Worm (Caenorhabditis elegans) whole organism, L1 larva: ENCODE measurements around the gene C10E2.1.

Experiments
- C16A3.4 ChIP-seq: fragments of 150-350 bp; optimal IDR thresholded peaks from 2 replicates; lab custom pipeline; 2014; ENCODE audit warnings: missing biosample characterization, missing genetic modification characterization
- F16B12.6 ChIP-seq: fragments of 150-350 bp; optimal IDR thresholded peaks from 2 replicates; lab custom pipeline; 2014; ENCODE audit warnings: missing biosample characterization, missing genetic modification characterization
- Y116A8C.19 ChIP-seq: sonication (generic microtip); optimal IDR thresholded peaks from 2 replicates; lab custom pipeline; 2016; ENCODE audit warnings: missing compliant biosample characterization, missing genetic modification characterization, borderline replicate concordance
- aly-2 ChIP-seq: fragments of 150-350 bp; optimal IDR thresholded peaks from 2 replicates; lab custom pipeline; 2014; ENCODE audit warnings: missing biosample characterization, missing genetic modification characterization
- blmp-1 ChIP-seq: fragments of 150-350 bp; optimal IDR thresholded peaks from 2 replicates; lab custom pipeline; 2014; ENCODE audit warnings: missing biosample characterization, missing genetic modification characterization
- ces-1 ChIP-seq: fragments of 150-350 bp; optimal IDR thresholded peaks from 2 replicates; lab custom pipeline; 2014; ENCODE audit warnings: missing biosample characterization, missing genetic modification reagents, missing genetic modification characterization
- efl-1 ChIP-seq, 4 experiments: fragments of 150-350 bp; optimal IDR thresholded peaks in 3 of 4; peaks in 1 of 4; 1 replicate in 1 of 4; 2 replicates in 3 of 4; lab custom pipeline; 2014; ENCODE audit warnings: missing biosample characterization in 2 of 4, missing genetic modification characterization in 2 of 4, missing genetic modification reagents in 2 of 4
- egl-13 ChIP-seq: sonication (generic microtip); optimal IDR thresholded peaks from 2 replicates; lab custom pipeline; 2016; ENCODE audit warnings: missing genotype, missing genetic modification reagents, missing genetic modification characterization, missing compliant biosample characterization
- egl-27 ChIP-seq, 2 experiments: fragments of 150-350 bp in 1 of 2; sonication (generic microtip); optimal IDR thresholded peaks; 3 replicates each; lab custom pipeline; 2017 to 2018; ENCODE audit warnings: missing biosample characterization in 2 of 2, missing genetic modification characterization in 2 of 2, missing genetic modification reagents in 2 of 2
- elt-2 ChIP-seq: sonication (generic microtip); optimal IDR thresholded peaks from 2 replicates; lab custom pipeline; 2016; ENCODE audit warnings: missing genetic modification characterization, mild to moderate bottlenecking, inconsistent platforms, missing compliant biosample characterization, missing genetic modification reagents
- ets-5 ChIP-seq: fragments of 200-800 bp; sonication (Bioruptor generic); IDR thresholded peaks from 2 replicates; pipeline ENCODE4 v1.3.6; 2022; ENCODE audit warnings: missing genetic modification characterization, missing compliant biosample characterization
- fkh-10 ChIP-seq: sonication (generic microtip); optimal IDR thresholded peaks from 2 replicates; lab custom pipeline; 2017; ENCODE audit warnings: missing biosample characterization, missing genetic modification reagents, missing genetic modification characterization
- grh-1 ChIP-seq: fragments of 200-800 bp; sonication (Bioruptor generic); IDR thresholded peaks from 2 replicates; pipeline ENCODE4 v1.3.6; 2022; ENCODE audit warnings: missing genetic modification reagents, missing genetic modification characterization, missing compliant biosample characterization
- hlh-17 ChIP-seq: fragments of 200-800 bp; sonication (Bioruptor generic); optimal IDR thresholded peaks from 2 replicates; lab custom pipeline; 2018; ENCODE audit warnings: missing genetic modification characterization, mild to moderate bottlenecking, missing compliant biosample characterization, moderate library complexity, borderline replicate concordance
- hlh-4 ChIP-seq: sonication (generic microtip); optimal IDR thresholded peaks from 2 replicates; lab custom pipeline; 2016; ENCODE audit warnings: mild to moderate bottlenecking, missing genetic modification characterization, missing compliant biosample characterization
- hpl-2 ChIP-seq: fragments of 150-350 bp; optimal IDR thresholded peaks from 2 replicates; lab custom pipeline; 2014; ENCODE audit warnings: missing biosample characterization, missing genetic modification reagents, missing genetic modification characterization
- jun-1 ChIP-seq: fragments of 150-350 bp; optimal IDR thresholded peaks from 2 replicates; lab custom pipeline; 2014; ENCODE audit warnings: missing biosample characterization, missing genetic modification reagents, missing genetic modification characterization
- lin-14 ChIP-seq: fragments of 200-800 bp; sonication (Bioruptor generic); optimal IDR thresholded peaks from 2 replicates; lab custom pipeline; 2018; ENCODE audit warnings: mild to moderate bottlenecking, missing genetic modification characterization, moderate library complexity, missing compliant biosample characterization
- lin-15B ChIP-seq: fragments of 150-350 bp; sonication (generic microtip); optimal IDR thresholded peaks from 3 replicates; lab custom pipeline; 2014; ENCODE audit warnings: missing biosample characterization, missing genetic modification characterization
- lin-35 ChIP-seq, 2 experiments: fragments of 150-350 bp; optimal IDR thresholded peaks; 2 replicates each; lab custom pipeline; 2014; ENCODE audit warnings: missing biosample characterization in 2 of 2, missing genetic modification characterization in 2 of 2, missing genetic modification reagents in 2 of 2
- mab-9 ChIP-seq: fragments of 200-800 bp; sonication (Bioruptor generic); IDR thresholded peaks from 2 replicates; pipeline ENCODE4 v1.3.6; 2022; ENCODE audit warnings: missing genetic modification reagents, missing genetic modification characterization, missing compliant biosample characterization
- mdl-1 ChIP-seq, 2 experiments: fragments of 150-350 bp; optimal IDR thresholded peaks; 2 replicates each; lab custom pipeline; 2014 to 2017; ENCODE audit warnings: missing biosample characterization in 2 of 2, missing genetic modification characterization in 2 of 2, inconsistent platforms in 1 of 2
- nhr-11 ChIP-seq: fragments of 150-350 bp; optimal IDR thresholded peaks from 2 replicates; lab custom pipeline; 2014; ENCODE audit warnings: missing biosample characterization, missing genetic modification characterization
- nhr-12 ChIP-seq: sonication (generic microtip); optimal IDR thresholded peaks from 2 replicates; lab custom pipeline; 2017; ENCODE audit warnings: missing biosample characterization, missing genetic modification characterization
- nhr-19 ChIP-seq: fragments of 200-800 bp; sonication (Bioruptor generic); conservative IDR thresholded peaks from 2 replicates; pipeline ENCODE4 v1.3.6; 2022; ENCODE audit warnings: missing genetic modification characterization, missing compliant biosample characterization
- nhr-20 ChIP-seq: sonication (generic microtip); optimal IDR thresholded peaks from 2 replicates; lab custom pipeline; 2016; ENCODE audit warnings: mild to moderate bottlenecking, missing genetic modification characterization, missing compliant biosample characterization
- nhr-28 ChIP-seq: fragments of 150-350 bp; optimal IDR thresholded peaks from 2 replicates; lab custom pipeline; 2014; ENCODE audit warnings: missing biosample characterization, missing genetic modification characterization
- nhr-47 ChIP-seq: sonication (generic microtip); optimal IDR thresholded peaks from 2 replicates; lab custom pipeline; 2016; ENCODE audit warnings: mild to moderate bottlenecking, missing genetic modification characterization, moderate library complexity, missing compliant biosample characterization
- nhr-76 ChIP-seq: sonication (generic microtip); optimal IDR thresholded peaks from 2 replicates; lab custom pipeline; 2017; ENCODE audit warnings: missing biosample characterization, missing genetic modification characterization
- nhr-84 ChIP-seq: sonication (generic microtip); optimal IDR thresholded peaks from 2 replicates; lab custom pipeline; 2017; ENCODE audit warnings: missing biosample characterization, missing genetic modification characterization
- pag-3 ChIP-seq: sonication (generic microtip); optimal IDR thresholded peaks from 2 replicates; lab custom pipeline; 2017; ENCODE audit warnings: missing genetic modification characterization, mild to moderate bottlenecking, missing compliant biosample characterization, antibody characterized with exemption, borderline replicate concordance; ENCODE audit not compliant: insufficient read depth
- skn-1 ChIP-seq: fragments of 150-350 bp; optimal IDR thresholded peaks from 2 replicates; lab custom pipeline; 2014; ENCODE audit warnings: missing biosample characterization, missing genetic modification characterization
- snpc-4 ChIP-seq: fragments of 150-350 bp; optimal IDR thresholded peaks from 2 replicates; lab custom pipeline; 2014; ENCODE audit warnings: missing biosample characterization, missing genetic modification characterization
- snu-23 ChIP-seq: sonication (generic microtip); optimal IDR thresholded peaks from 2 replicates; lab custom pipeline; 2016; ENCODE audit warnings: missing genetic modification characterization, missing compliant biosample characterization
- sptf-1 ChIP-seq: fragments of 150-350 bp; optimal IDR thresholded peaks from 2 replicates; lab custom pipeline; 2014; ENCODE audit warnings: missing biosample characterization, missing genetic modification characterization
- sup-37 ChIP-seq: fragments of 200-800 bp; sonication (Bioruptor generic); optimal IDR thresholded peaks from 2 replicates; lab custom pipeline; 2018; ENCODE audit warnings: mild to moderate bottlenecking, missing genetic modification characterization, missing compliant biosample characterization
- tbx-2 ChIP-seq: sonication (generic microtip); optimal IDR thresholded peaks from 2 replicates; lab custom pipeline; 2016; ENCODE audit warnings: missing genetic modification characterization, missing compliant biosample characterization
- unc-86 ChIP-seq: sonication (generic microtip); optimal IDR thresholded peaks from 2 replicates; lab custom pipeline; 2016; ENCODE audit warnings: missing genetic modification characterization, missing compliant biosample characterization
- vab-15 ChIP-seq: sonication (generic microtip); optimal IDR thresholded peaks from 2 replicates; lab custom pipeline; 2017; ENCODE audit warnings: missing genotype, mild to moderate bottlenecking, missing genetic modification characterization, missing compliant biosample characterization

The C10E2.1 gene

ce11 chrX:16813606-16814330, 51.1 kb downstream of the C10E2.1 start, which contains the start of gene cas-1 (continued):
- TF ChIP-seq nhr-12 (no peak), skn-1 (peak; percentile 60), nhr-76 (no peak), F16B12.6 (tag; lab: Kevin White, UChicago) (no peak), pag-3 (tag; lab: Kevin White, UChicago) (no peak), nhr-19 (GFP tag; lab: Robert Waterston, UW) (no peak), lin-14 (GFP tag; lab: Kevin White, UChicago) (peak; percentile 88), ces-1 (GFP tag; lab: Kevin White, UChicago) (no peak), elt-2 (no peak), grh-1 (GFP tag; lab: Robert Waterston, UW) (no peak), lin-15B (no peak), lin-35 (GFP tag; optimal IDR thresholded peaks at IDR 0.05; lab: Kevin White, UChicago) (peak; percentile 25 to 53), nhr-11 (tag; lab: Kevin White, UChicago) (no peak), snpc-4 (tag; lab: Kevin White, UChicago) (no peak), fkh-10 (GFP tag; lab: Kevin White, UChicago) (no peak), nhr-47 (tag; lab: Kevin White, UChicago) (no peak), hlh-4 (tag; lab: Kevin White, UChicago) (no peak), snu-23 (GFP tag; lab: Kevin White, UChicago) (peak; percentile 39), vab-15 (no peak), tbx-2 (tag; lab: Kevin White, UChicago) (no peak), ets-5 (no peak), nhr-84 (tag; lab: Kevin White, UChicago) (no peak), aly-2 (tag; lab: Kevin White, UChicago) (no peak), C16A3.4 (tag; lab: Kevin White, UChicago) (peak; percentile 3), unc-86 (tag; lab: Kevin White, UChicago) (no peak), jun-1 (peak; percentile 13), hpl-2 (GFP tag; lab: Kevin White, UChicago) (no peak), nhr-20 (tag; lab: Kevin White, UChicago) (peak; percentile 19), egl-27 (tag; optimal IDR thresholded peaks at IDR 0.05; lab: Kevin White, UChicago) (no peak), egl-13 (tag; lab: Kevin White, UChicago) (no peak), hlh-17 (GFP tag; lab: Kevin White, UChicago) (no peak), nhr-28 (no peak)

- no peak for TF ChIP-seq F16B12.6 (tag; lab: Kevin White, UChicago)
- no peak for TF ChIP-seq efl-1 (optimal IDR thresholded peaks at IDR 0.05; lab: Kevin White, UChicago)
- no peak for TF ChIP-seq efl-1 (GFP tag; optimal IDR thresholded peaks at IDR 0.05 in 1 of 2; lab: Kevin White, UChicago)
- TF ChIP-seq snu-23 (GFP tag; lab: Kevin White, UChicago), result no peak
- TF ChIP-seq ces-1 (GFP tag; lab: Kevin White, UChicago), result no peak
- TF ChIP-seq mab-9 (GFP tag; lab: Robert Waterston, UW), result no peak
- TF ChIP-seq lin-14 (GFP tag; lab: Kevin White, UChicago), result peak; percentile 23
- peak; percentile 3 for TF ChIP-seq blmp-1 (tag; lab: Kevin White, UChicago)
- no peak for TF ChIP-seq lin-35 (GFP tag; optimal IDR thresholded peaks at IDR 0.05; lab: Kevin White, UChicago)
- no peak for TF ChIP-seq Y116A8C.19
- no peak for TF ChIP-seq sup-37
- no peak for TF ChIP-seq sptf-1 (tag; lab: Kevin White, UChicago)
- TF ChIP-seq mdl-1 (tag; optimal IDR thresholded peaks at IDR 0.05; lab: Kevin White, UChicago), result no peak
Measured at ce11 chrX:16814913-16815312, 52.3 kb downstream of the C10E2.1 start.
